Fruit fly (Drosophila melanogaster) whole organism, embryonic: ENCODE measurements around the gene HP5.

Experiments used
- Abd-B ChIP-seq: fragments of 200-800 bp; sonication (Bioruptor generic); optimal IDR thresholded peaks from 2 replicates; lab custom pipeline; 2018; ENCODE audit warnings: missing biosample characterization, mild to moderate bottlenecking, missing genetic modification characterization, moderate library complexity
- BEAF-32 ChIP-seq: fragments of 200-800 bp; sonication (Bioruptor generic); optimal IDR thresholded peaks from 3 replicates; lab custom pipeline; 2017; ENCODE audit warnings: missing biosample characterization, missing genetic modification characterization, mild to moderate bottlenecking, moderate library complexity, missing genetic modification reagents
- CG10209 ChIP-seq: fragments of 200-800 bp; sonication (Bioruptor generic); optimal IDR thresholded peaks from 3 replicates; lab custom pipeline; 2017; ENCODE audit warnings: missing biosample characterization, mild to moderate bottlenecking, missing genetic modification characterization, missing genetic modification reagents
- CG10462 ChIP-seq: fragments of 200-800 bp; sonication (Bioruptor generic); optimal IDR thresholded peaks from 2 replicates; lab custom pipeline; 2016; ENCODE audit warnings: missing biosample characterization, missing genetic modification characterization
- CG11085 ChIP-seq: fragments of 200-800 bp; sonication (Bioruptor generic); IDR thresholded peaks from 2 replicates; pipeline ENCODE4 v1.3.6; 2022; ENCODE audit warnings: missing biosample characterization, missing genetic modification characterization
- CG12104 ChIP-seq: fragments of 200-800 bp; sonication (Bioruptor generic); optimal IDR thresholded peaks from 3 replicates; lab custom pipeline; 2016; ENCODE audit warnings: missing biosample characterization, missing genetic modification characterization
- CG13296 ChIP-seq: fragments of 200-800 bp; sonication (Bioruptor generic); optimal IDR thresholded peaks from 3 replicates; lab custom pipeline; 2018; ENCODE audit warnings: missing biosample characterization, mild to moderate bottlenecking, missing genetic modification characterization
- CG13894 ChIP-seq: fragments of 200-800 bp; sonication (Bioruptor generic); optimal IDR thresholded peaks from 3 replicates; lab custom pipeline; 2018; ENCODE audit warnings: missing biosample characterization, mild to moderate bottlenecking, missing genetic modification characterization, moderate library complexity
- CG14014 ChIP-seq: fragments of 200-800 bp; sonication (Bioruptor generic); IDR thresholded peaks from 2 replicates; pipeline ENCODE4 v1.3.6; 2022; ENCODE audit warnings: missing biosample characterization, missing genetic modification characterization
- CG14441 ChIP-seq: fragments of 200-800 bp; sonication (Bioruptor generic); IDR thresholded peaks from 2 replicates; pipeline ENCODE4 v1.3.6; 2022; ENCODE audit warnings: missing biosample characterization, missing genetic modification characterization
- CG17612 ChIP-seq: fragments of 200-800 bp; sonication (Bioruptor generic); IDR thresholded peaks from 2 replicates; pipeline ENCODE4 v1.3.6; 2022; ENCODE audit warnings: missing biosample characterization, missing genetic modification characterization
- CG17802 ChIP-seq: fragments of 200-800 bp; sonication (Bioruptor generic); optimal IDR thresholded peaks from 2 replicates; lab custom pipeline; 2018; ENCODE audit warnings: missing biosample characterization, mild to moderate bottlenecking, missing genetic modification characterization, moderate library complexity
- CG31441 ChIP-seq: fragments of 200-800 bp; sonication (Bioruptor generic); IDR thresholded peaks from 2 replicates; pipeline ENCODE4 v1.3.6; 2022; ENCODE audit warnings: missing biosample characterization, missing genetic modification characterization
- CG34422 ChIP-seq: fragments of 200-800 bp; sonication (Bioruptor generic); IDR thresholded peaks from 3 replicates; pipeline ENCODE4 v1.3.6; 2022; ENCODE audit warnings: missing biosample characterization, missing genetic modification characterization
- CG4328 ChIP-seq: fragments of 200-800 bp; sonication (Bioruptor generic); optimal IDR thresholded peaks from 3 replicates; lab custom pipeline; 2017; ENCODE audit warnings: missing biosample characterization, missing genetic modification reagents, missing genetic modification characterization
- CG4854 ChIP-seq: fragments of 200-800 bp; sonication (Bioruptor generic); optimal IDR thresholded peaks from 2 replicates; lab custom pipeline; 2016; ENCODE audit warnings: missing biosample characterization, missing genetic modification characterization, inconsistent platforms
- CG5180 ChIP-seq: fragments of 200-800 bp; sonication (Bioruptor generic); optimal IDR thresholded peaks from 3 replicates; lab custom pipeline; 2017; ENCODE audit warnings: missing biosample characterization, missing genetic modification characterization, mild to moderate bottlenecking, moderate library complexity, missing genetic modification reagents
- CG6791 ChIP-seq: fragments of 200-800 bp; sonication (Bioruptor generic); IDR thresholded peaks from 3 replicates; pipeline ENCODE4 v1.3.6; 2022; ENCODE audit warnings: missing biosample characterization, missing genetic modification characterization; ENCODE audit not compliant: partially characterized antibody
- CG7928 ChIP-seq: fragments of 200-800 bp; sonication (Bioruptor generic); optimal IDR thresholded peaks from 2 replicates; lab custom pipeline; 2017; ENCODE audit warnings: missing biosample characterization, mild to moderate bottlenecking, missing genetic modification characterization
- CG8924 ChIP-seq: fragments of 200-800 bp; optimal IDR thresholded peaks from 3 replicates; lab custom pipeline; 2019; ENCODE audit warnings: missing biosample characterization, mild to moderate bottlenecking, missing genetic modification characterization, moderate library complexity
- CHES-1-like ChIP-seq: fragments of 200-800 bp; sonication (Bioruptor generic); optimal IDR thresholded peaks from 2 replicates; lab custom pipeline; 2016; ENCODE audit warnings: missing biosample characterization, missing genetic modification characterization
- CTCF ChIP-seq: fragments of 200-800 bp; sonication (Bioruptor generic); optimal IDR thresholded peaks from 2 replicates; lab custom pipeline; 2017; ENCODE audit warnings: missing biosample characterization, mild to moderate bottlenecking, missing genetic modification characterization, moderate library complexity
- D ChIP-seq, 2 experiments: fragments of 200-800 bp in 1 of 2; fragments of >200 bp in 1 of 2; sonication (Bioruptor generic) in 1 of 2; optimal IDR thresholded peaks; 2 replicates in 1 of 2; 3 replicates in 1 of 2; lab custom pipeline; 2017; ENCODE audit warnings: mild to moderate bottlenecking in 1 of 2, missing biosample characterization in 1 of 2, missing genetic modification characterization in 1 of 2, missing genetic modification reagents in 1 of 2
- Elba2 ChIP-seq: fragments of 200-800 bp; sonication (Bioruptor generic); optimal IDR thresholded peaks from 3 replicates; lab custom pipeline; 2016; ENCODE audit warnings: missing biosample characterization, missing genetic modification characterization
- Ets65A ChIP-seq: fragments of 200-800 bp; sonication (Bioruptor generic); peaks from one replicate; lab custom pipeline; 2016; ENCODE audit warnings: missing biosample characterization, missing genetic modification characterization
- HLHmδ ChIP-seq: fragments of 200-800 bp; sonication (Bioruptor generic); optimal IDR thresholded peaks from 2 replicates; lab custom pipeline; 2018; ENCODE audit warnings: missing biosample characterization, mild to moderate bottlenecking, missing genetic modification characterization, moderate library complexity
- Hand ChIP-seq: fragments of 200-800 bp; sonication (Bioruptor generic); optimal IDR thresholded peaks from 2 replicates; lab custom pipeline; 2017; ENCODE audit warnings: mild to moderate bottlenecking, missing biosample characterization, missing genetic modification reagents, missing genetic modification characterization
- Hmx ChIP-seq: fragments of 200-800 bp; sonication (Bioruptor generic); optimal IDR thresholded peaks from 2 replicates; lab custom pipeline; 2016; ENCODE audit warnings: missing biosample characterization, missing genetic modification characterization
- Lpt ChIP-seq: fragments of >200 bp; optimal IDR thresholded peaks from 2 replicates; lab custom pipeline; 2018; ENCODE audit warnings: missing biosample characterization, missing genetic modification characterization
- Neu2 ChIP-seq: fragments of 200-800 bp; sonication (Bioruptor generic); optimal IDR thresholded peaks from 3 replicates; lab custom pipeline; 2016; ENCODE audit warnings: missing biosample characterization, missing genetic modification characterization, borderline replicate concordance
- Spps ChIP-seq: fragments of 200-800 bp; sonication (Bioruptor generic); optimal IDR thresholded peaks from 2 replicates; lab custom pipeline; 2018; ENCODE audit warnings: missing biosample characterization, mild to moderate bottlenecking, missing genetic modification characterization
- TFAM ChIP-seq: fragments of 200-800 bp; sonication (Bioruptor generic); optimal IDR thresholded peaks from 2 replicates; lab custom pipeline; 2017; ENCODE audit warnings: missing biosample characterization, missing genetic modification characterization, inconsistent platforms
- Trl ChIP-seq, 3 experiments: fragments of >200 bp in 2 of 3; fragments of 200-800 bp in 1 of 3; sonication (Bioruptor generic) in 1 of 3; optimal IDR thresholded peaks; 2 replicates in 1 of 3; 3 replicates in 2 of 3; lab custom pipeline; 2016 to 2017; ENCODE audit warnings: missing biosample characterization in 1 of 3, missing genetic modification characterization in 1 of 3
- bsh ChIP-seq, 2 experiments: fragments of 200-800 bp; sonication (Bioruptor generic); optimal IDR thresholded peaks; 2 replicates each; lab custom pipeline; 2017 to 2018; ENCODE audit warnings: mild to moderate bottlenecking in 2 of 2, missing biosample characterization in 2 of 2, missing genetic modification characterization in 2 of 2, moderate library complexity in 1 of 2
- crc ChIP-seq: fragments of 200-800 bp; sonication (Bioruptor generic); optimal IDR thresholded peaks from 2 replicates; lab custom pipeline; 2016; ENCODE audit warnings: missing biosample characterization, missing genetic modification characterization
- emc ChIP-seq: fragments of 200-800 bp; sonication (Bioruptor generic); optimal IDR thresholded peaks from 2 replicates; lab custom pipeline; 2016; ENCODE audit warnings: missing biosample characterization, missing genetic modification characterization
- gce ChIP-seq: fragments of 200-800 bp; sonication (Bioruptor generic); IDR thresholded peaks from 3 replicates; pipeline ENCODE4 v1.3.6; 2022; ENCODE audit warnings: missing biosample characterization, missing genetic modification characterization
- gt ChIP-seq: fragments of 200-800 bp; sonication (Bioruptor generic); IDR thresholded peaks from 2 replicates; pipeline ENCODE4 v1.3.6; 2022; ENCODE audit warnings: missing biosample characterization, missing genetic modification characterization
- ham ChIP-seq: fragments of 200-800 bp; sonication (Bioruptor generic); IDR thresholded peaks from 2 replicates; pipeline ENCODE4 v1.3.6; 2022; ENCODE audit warnings: missing biosample characterization, missing genetic modification characterization
- phol ChIP-seq: fragments of 200-800 bp; sonication (Bioruptor generic); optimal IDR thresholded peaks from 3 replicates; lab custom pipeline; 2018; ENCODE audit warnings: missing biosample characterization, mild to moderate bottlenecking, missing genetic modification characterization, moderate library complexity
- pita ChIP-seq: fragments of 200-800 bp; sonication (Bioruptor generic); optimal IDR thresholded peaks from 2 replicates; lab custom pipeline; 2017; ENCODE audit warnings: missing biosample characterization, mild to moderate bottlenecking, missing genetic modification characterization
- prd ChIP-seq, 3 experiments: fragments of >200 bp in 2 of 3; fragments of 200-800 bp in 1 of 3; sonication (Bioruptor generic) in 1 of 3; optimal IDR thresholded peaks in 2 of 3; IDR thresholded peaks in 1 of 3; 2 replicates in 2 of 3; 3 replicates in 1 of 3; pipeline versions ENCODE4 v1.3.6 to Lab custom; 2017 to 2022; ENCODE audit warnings: missing biosample characterization in 1 of 3, missing genetic modification characterization in 1 of 3
- ranshi ChIP-seq: fragments of 200-800 bp; sonication (Bioruptor generic); IDR thresholded peaks from 2 replicates; pipeline ENCODE4 v1.3.6; 2022; ENCODE audit warnings: missing biosample characterization, missing genetic modification characterization
- salm ChIP-seq: fragments of 200-800 bp; sonication (Bioruptor generic); optimal IDR thresholded peaks from 2 replicates; lab custom pipeline; 2018; ENCODE audit warnings: missing biosample characterization, mild to moderate bottlenecking, missing genetic modification characterization
- schlank ChIP-seq: fragments of 200-800 bp; sonication (Bioruptor generic); optimal IDR thresholded peaks from 2 replicates; lab custom pipeline; 2018; ENCODE audit warnings: missing biosample characterization, mild to moderate bottlenecking, missing genetic modification characterization
- sima ChIP-seq: fragments of 200-800 bp; sonication (Bioruptor generic); optimal IDR thresholded peaks from 2 replicates; lab custom pipeline; 2016; ENCODE audit warnings: missing biosample characterization, missing genetic modification characterization
- trem ChIP-seq: fragments of 200-800 bp; optimal IDR thresholded peaks from 3 replicates; lab custom pipeline; 2019; ENCODE audit warnings: missing biosample characterization, mild to moderate bottlenecking, missing genetic modification characterization, moderate library complexity
- trh ChIP-seq: fragments of 200-800 bp; sonication (Bioruptor generic); optimal IDR thresholded peaks from 2 replicates; lab custom pipeline; 2016; ENCODE audit warnings: missing biosample characterization, missing genetic modification characterization
- unc-4 ChIP-seq: fragments of 200-800 bp; sonication (Bioruptor generic); IDR thresholded peaks from 2 replicates; pipeline ENCODE4 v1.3.6; 2022; ENCODE audit warnings: missing biosample characterization, missing genetic modification characterization; ENCODE audit not compliant: partially characterized antibody
- vfl ChIP-seq: fragments of 200-800 bp; sonication (Bioruptor generic); optimal IDR thresholded peaks from 2 replicates; lab custom pipeline; 2016; ENCODE audit warnings: missing biosample characterization, missing genetic modification characterization

The HP5 gene

dm6 chrX:11427282-11427689, 27.3 kb upstream of the HP5 start (continued):
- TF ChIP-seq D (optimal IDR thresholded peaks at IDR 0.05; lab: Kevin White, UChicago) (no peak), D (GFP tag; optimal IDR thresholded peaks at IDR 0.05; lab: Kevin White, UChicago) (peak; percentile 28), emc (GFP tag; lab: Kevin White, UChicago) (no peak), unc-4 (GFP tag; lab: Robert Waterston, UW) (no peak), CG13296 (GFP tag; lab: Kevin White, UChicago) (peak; percentile 61), schlank (tag; lab: Kevin White, UChicago) (peak; percentile 16), CG17802 (no peak), crc (no peak), Elba2 (GFP tag; lab: Kevin White, UChicago) (no peak), CG13894 (no peak), gce (GFP tag; lab: Robert Waterston, UW) (no peak), Lpt (GFP tag; lab: Kevin White, UChicago) (no peak), HLHmδ (GFP tag; lab: Kevin White, UChicago) (no peak), ham (GFP tag; lab: Robert Waterston, UW) (no peak), CG4854 (GFP tag; lab: Kevin White, UChicago) (no peak), Abd-B (no peak), CG6791 (GFP tag; lab: Robert Waterston, UW) (no peak), CG8924 (tag; lab: Kevin White, UChicago) (no peak), Hmx (GFP tag; lab: Kevin White, UChicago) (no peak), TFAM (GFP tag; lab: Kevin White, UChicago) (peak; percentile 7), CG34422 (GFP tag; lab: Robert Waterston, UW) (no peak), CG5180 (GFP tag; lab: Kevin White, UChicago) (peak; percentile 50), trh (no peak), CG7928 (GFP tag; lab: Kevin White, UChicago) (no peak), prd (optimal IDR thresholded peaks at IDR 0.05; lab: Kevin White, UChicago) (no peak), prd (GFP tag; IDR thresholded peaks at IDR 0.05; lab: Robert Waterston, UW) (no peak), CG4328 (GFP tag; lab: Kevin White, UChicago) (peak; percentile 54), CG10462 (GFP tag; lab: Kevin White, UChicago) (no peak), pita (GFP tag; lab: Kevin White, UChicago) (no peak), Hand (GFP tag; lab: Kevin White, UChicago) (no peak), ranshi (GFP tag; lab: Robert Waterston, UW) (no peak; the same call in 1 of the 2 replicates), CTCF (GFP tag; lab: Kevin White, UChicago) (peak; percentile 5), Trl (optimal IDR thresholded peaks at IDR 0.05; lab: Kevin White, UChicago) (no peak), Trl (GFP tag; optimal IDR thresholded peaks at IDR 0.05; lab: Kevin White, UChicago) (no peak), CG17612 (GFP tag; lab: Robert Waterston, UW) (no peak), CHES-1-like (GFP tag; lab: Kevin White, UChicago) (no peak), bsh (GFP tag; optimal IDR thresholded peaks at IDR 0.05; lab: Kevin White, UChicago) (peak in 1 of 2 experiments; percentile 63), sima (GFP tag; lab: Kevin White, UChicago) (no peak), vfl (GFP tag; lab: Kevin White, UChicago) (no peak), Ets65A (GFP tag; lab: Kevin White, UChicago) (no peak), gt (no peak), CG14014 (GFP tag; lab: Robert Waterston, UW) (no peak; the same call in 1 of the 2 replicates), Spps (no peak), CG12104 (GFP tag; lab: Kevin White, UChicago) (peak; percentile 6), CG10209 (peak; percentile 43), CG14441 (0 out of 2 replicates have a peak, but pooled peaks have one; percentile 11), Neu2 (GFP tag; lab: Kevin White, UChicago) (no peak), CG11085 (GFP tag; lab: Robert Waterston, UW) (no peak), BEAF-32 (no peak), CG31441 (no peak; the same call in 1 of the 2 replicates), salm (tag; lab: Kevin White, UChicago) (peak; percentile 23), phol (tag; lab: Kevin White, UChicago) (no peak), trem (tag; lab: Kevin White, UChicago) (no peak)
